Worm (Caenorhabditis elegans) whole organism, midembryonic: ENCODE results near the gene F28H6.7.

Experiments used
- T22C8.4 ChIP-seq: fragments of 200-800 bp; sonication (Bioruptor generic); IDR thresholded peaks from 2 replicates; pipeline ENCODE4 v1.3.6; 2022; ENCODE audit warnings: missing genetic modification characterization, missing compliant biosample characterization
- klf-2 ChIP-seq: fragments of 200-800 bp; sonication (Bioruptor generic); conservative IDR thresholded peaks from 2 replicates; pipeline ENCODE4 v1.3.6; 2022; ENCODE audit warnings: missing genetic modification reagents, missing genetic modification characterization, missing compliant biosample characterization
- ztf-23 ChIP-seq: fragments of 200-800 bp; sonication (Bioruptor generic); IDR thresholded peaks from 2 replicates; pipeline ENCODE4 v1.3.6; 2022; ENCODE audit warnings: missing genetic modification reagents, missing genetic modification characterization, missing compliant biosample characterization

- TF ChIP-seq klf-2 (GFP tag; lab: Robert Waterston, UW) (no peak), ztf-23 (GFP tag; lab: Robert Waterston, UW) (no peak), T22C8.4 (no peak)
Observed at ce11 chrX:14141896-14142392, 26.0 kb downstream of the F28H6.7 start, which contains the start of gene ceh-89.
